Fruit fly (Drosophila melanogaster) whole organism, embryonic: ENCODE data around the gene mus101.

Experiments used
- BEAF-32 ChIP-seq: fragments of 200-800 bp; sonication (Bioruptor generic); optimal IDR thresholded peaks from 3 replicates; lab custom pipeline; 2017; ENCODE audit warnings: missing biosample characterization, missing genetic modification characterization, mild to moderate bottlenecking, moderate library complexity, missing genetic modification reagents
- Bdp1 ChIP-seq: fragments of 200-800 bp; sonication (Bioruptor generic); optimal IDR thresholded peaks from 3 replicates; lab custom pipeline; 2016; ENCODE audit warnings: missing biosample characterization, missing genetic modification characterization
- Blimp-1 ChIP-seq: fragments of 200-800 bp; sonication (Bioruptor generic); optimal IDR thresholded peaks from 3 replicates; lab custom pipeline; 2018; ENCODE audit warnings: missing biosample characterization, missing genetic modification characterization, mild to moderate bottlenecking, moderate library complexity, missing genetic modification reagents
- CG10147 ChIP-seq: fragments of 200-800 bp; sonication (Bioruptor generic); optimal IDR thresholded peaks from 2 replicates; lab custom pipeline; 2019; ENCODE audit warnings: missing biosample characterization, mild to moderate bottlenecking, missing genetic modification characterization, moderate library complexity
- CG10959 ChIP-seq: fragments of 200-800 bp; sonication (Bioruptor generic); IDR thresholded peaks from 2 replicates; pipeline ENCODE4 v1.3.6; 2022; ENCODE audit warnings: missing biosample characterization, missing genetic modification characterization
- CG11398 ChIP-seq: fragments of 200-800 bp; sonication (Bioruptor generic); optimal IDR thresholded peaks from 2 replicates; lab custom pipeline; 2016; ENCODE audit warnings: missing biosample characterization, missing genetic modification characterization
- CG11456 ChIP-seq: fragments of 200-800 bp; sonication (Bioruptor generic); IDR thresholded peaks from 3 replicates; pipeline ENCODE4 v1.3.6; 2022; ENCODE audit warnings: missing biosample characterization, missing genetic modification characterization
- CG11504 ChIP-seq: fragments of 200-800 bp; sonication (Bioruptor generic); optimal IDR thresholded peaks from 3 replicates; lab custom pipeline; 2019; ENCODE audit warnings: missing biosample characterization, mild to moderate bottlenecking, missing genetic modification characterization, moderate library complexity
- CG11560 ChIP-seq: fragments of 200-800 bp; sonication (Bioruptor generic); IDR thresholded peaks from 3 replicates; pipeline ENCODE4 v1.3.6; 2022; ENCODE audit warnings: missing biosample characterization, missing genetic modification characterization
- CG12236 ChIP-seq: fragments of 200-800 bp; sonication (Bioruptor generic); optimal IDR thresholded peaks from 2 replicates; lab custom pipeline; 2016; ENCODE audit warnings: missing biosample characterization, missing genetic modification characterization
- CG14014 ChIP-seq: fragments of 200-800 bp; sonication (Bioruptor generic); IDR thresholded peaks from 2 replicates; pipeline ENCODE4 v1.3.6; 2022; ENCODE audit warnings: missing biosample characterization, missing genetic modification characterization
- CG14710 ChIP-seq: fragments of 200-800 bp; sonication (Bioruptor generic); optimal IDR thresholded peaks from 3 replicates; lab custom pipeline; 2019; ENCODE audit warnings: missing biosample characterization, mild to moderate bottlenecking, missing genetic modification characterization, moderate library complexity
- CG1529 ChIP-seq: fragments of 200-800 bp; sonication (Bioruptor generic); optimal IDR thresholded peaks from 3 replicates; lab custom pipeline; 2018; ENCODE audit warnings: missing biosample characterization, missing genetic modification characterization
- CG17385 ChIP-seq: fragments of 200-800 bp; sonication (Bioruptor generic); optimal IDR thresholded peaks from 3 replicates; lab custom pipeline; 2018; ENCODE audit warnings: missing biosample characterization, mild to moderate bottlenecking, missing genetic modification characterization
- CG1792 ChIP-seq: fragments of 200-800 bp; sonication (Bioruptor generic); optimal IDR thresholded peaks from 2 replicates; lab custom pipeline; 2016; ENCODE audit warnings: missing biosample characterization, missing genetic modification characterization
- CG18764 ChIP-seq: fragments of 200-800 bp; sonication (Bioruptor generic); optimal IDR thresholded peaks from 3 replicates; lab custom pipeline; 2016; ENCODE audit warnings: missing biosample characterization, missing genetic modification characterization
- CG31365 ChIP-seq: fragments of 200-800 bp; sonication (Bioruptor generic); optimal IDR thresholded peaks from 2 replicates; lab custom pipeline; 2018; ENCODE audit warnings: missing biosample characterization, mild to moderate bottlenecking, missing genetic modification characterization
- CG3281 ChIP-seq: fragments of 200-800 bp; sonication (Bioruptor generic); optimal IDR thresholded peaks from 3 replicates; lab custom pipeline; 2017; ENCODE audit warnings: missing biosample characterization, mild to moderate bottlenecking, missing genetic modification characterization
- CG34376 ChIP-seq: fragments of 200-800 bp; sonication (Bioruptor generic); optimal IDR thresholded peaks from 2 replicates; lab custom pipeline; 2018; ENCODE audit warnings: missing biosample characterization, mild to moderate bottlenecking, missing genetic modification characterization
- CG4820 ChIP-seq: fragments of 200-800 bp; sonication (Bioruptor generic); optimal IDR thresholded peaks from 3 replicates; lab custom pipeline; 2016; ENCODE audit warnings: missing biosample characterization, missing genetic modification characterization
- CG5245 ChIP-seq: fragments of 200-800 bp; sonication (Bioruptor generic); optimal IDR thresholded peaks from 3 replicates; lab custom pipeline; 2016; ENCODE audit warnings: missing biosample characterization, missing genetic modification characterization
- CG6683 ChIP-seq: fragments of 200-800 bp; sonication (Bioruptor generic); optimal IDR thresholded peaks from 2 replicates; lab custom pipeline; 2017; ENCODE audit warnings: missing biosample characterization, mild to moderate bottlenecking, missing genetic modification characterization, missing genetic modification reagents
- CG6765 ChIP-seq: fragments of 200-800 bp; sonication (Bioruptor generic); optimal IDR thresholded peaks from 3 replicates; lab custom pipeline; 2017; ENCODE audit warnings: missing biosample characterization, mild to moderate bottlenecking, missing genetic modification characterization
- CoRest ChIP-seq: fragments of 200-800 bp; sonication (Bioruptor generic); optimal IDR thresholded peaks from 3 replicates; lab custom pipeline; 2018; ENCODE audit warnings: missing biosample characterization, mild to moderate bottlenecking, missing genetic modification characterization, moderate library complexity
- Dp ChIP-seq: fragments of 200-800 bp; sonication (Bioruptor generic); optimal IDR thresholded peaks from 2 replicates; lab custom pipeline; 2018; ENCODE audit warnings: missing biosample characterization, mild to moderate bottlenecking, missing genetic modification characterization, moderate library complexity
- Eip74EF ChIP-seq, 2 experiments: fragments of 200-800 bp in 1 of 2; fragments of >200 bp in 1 of 2; sonication (Bioruptor generic) in 1 of 2; optimal IDR thresholded peaks; 2 replicates each; lab custom pipeline; 2017 to 2019; ENCODE audit warnings: missing biosample characterization in 2 of 2, missing genetic modification characterization in 2 of 2, mild to moderate bottlenecking in 1 of 2, moderate library complexity in 1 of 2
- Elba2 ChIP-seq: fragments of 200-800 bp; sonication (Bioruptor generic); optimal IDR thresholded peaks from 3 replicates; lab custom pipeline; 2016; ENCODE audit warnings: missing biosample characterization, missing genetic modification characterization
- Hey ChIP-seq: fragments of 200-800 bp; sonication (Bioruptor generic); optimal IDR thresholded peaks from 3 replicates; lab custom pipeline; 2018; ENCODE audit warnings: missing biosample characterization, mild to moderate bottlenecking, missing genetic modification characterization
- Hr51 ChIP-seq, 2 experiments: fragments of 200-800 bp; sonication (Bioruptor generic); optimal IDR thresholded peaks; 2 replicates in 1 of 2; 3 replicates in 1 of 2; lab custom pipeline; 2016 to 2018; ENCODE audit warnings: missing biosample characterization in 2 of 2, missing genetic modification characterization in 2 of 2, mild to moderate bottlenecking in 1 of 2, moderate library complexity in 1 of 2
- Lhr ChIP-seq: fragments of 200-800 bp; sonication (Bioruptor generic); optimal IDR thresholded peaks from 3 replicates; lab custom pipeline; 2017; ENCODE audit warnings: mild to moderate bottlenecking, missing biosample characterization, missing genetic modification reagents, missing genetic modification characterization
- Oaz ChIP-seq: fragments of 200-800 bp; sonication (Bioruptor generic); IDR thresholded peaks from 2 replicates; pipeline ENCODE4 v1.3.6; 2022; ENCODE audit warnings: missing biosample characterization, missing genetic modification characterization
- Optix ChIP-seq: fragments of 200-800 bp; sonication (Bioruptor generic); IDR thresholded peaks from 3 replicates; pipeline ENCODE4 v1.3.6; 2022; ENCODE audit warnings: missing biosample characterization, missing genetic modification characterization
- Sin3A ChIP-seq: fragments of >200 bp; optimal IDR thresholded peaks from 2 replicates; lab custom pipeline; 2018
- ab ChIP-seq: fragments of 200-800 bp; sonication (Bioruptor generic); optimal IDR thresholded peaks from 2 replicates; lab custom pipeline; 2016; ENCODE audit warnings: missing biosample characterization, missing genetic modification characterization
- ap ChIP-seq: fragments of 200-800 bp; sonication (Bioruptor generic); IDR thresholded peaks from 2 replicates; pipeline ENCODE4 v1.3.6; 2022; ENCODE audit warnings: missing biosample characterization, missing genetic modification characterization
- chn ChIP-seq: fragments of 200-800 bp; sonication (Bioruptor generic); optimal IDR thresholded peaks from 2 replicates; lab custom pipeline; 2016; ENCODE audit warnings: missing biosample characterization, missing genetic modification characterization
- da ChIP-seq: fragments of 200-800 bp; sonication (Bioruptor generic); optimal IDR thresholded peaks from 2 replicates; lab custom pipeline; 2016; ENCODE audit warnings: missing biosample characterization, missing genetic modification characterization
- disco-r ChIP-seq: fragments of 200-800 bp; sonication (Bioruptor generic); optimal IDR thresholded peaks from 2 replicates; lab custom pipeline; 2016; ENCODE audit warnings: missing biosample characterization, missing genetic modification characterization
- dm ChIP-seq: fragments of 200-800 bp; sonication (Bioruptor generic); optimal IDR thresholded peaks from 3 replicates; lab custom pipeline; 2016; ENCODE audit warnings: missing biosample characterization, missing genetic modification characterization
- dmrt11E ChIP-seq: fragments of 200-800 bp; sonication (Bioruptor generic); optimal IDR thresholded peaks from 3 replicates; lab custom pipeline; 2018; ENCODE audit warnings: missing biosample characterization, mild to moderate bottlenecking, missing genetic modification characterization, moderate library complexity
- dmrt99B ChIP-seq: fragments of 200-800 bp; sonication (Bioruptor generic); optimal IDR thresholded peaks from 2 replicates; lab custom pipeline; 2018; ENCODE audit warnings: missing biosample characterization, mild to moderate bottlenecking, missing genetic modification characterization, moderate library complexity
- en ChIP-seq: fragments of 200-800 bp; sonication (Bioruptor generic); optimal IDR thresholded peaks from 2 replicates; lab custom pipeline; 2016; ENCODE audit warnings: missing biosample characterization, missing genetic modification characterization
- jing ChIP-seq: fragments of 200-800 bp; sonication (Bioruptor generic); optimal IDR thresholded peaks from 2 replicates; lab custom pipeline; 2018; ENCODE audit warnings: missing biosample characterization, mild to moderate bottlenecking, missing genetic modification characterization
- mirr ChIP-seq: fragments of 200-800 bp; sonication (Bioruptor generic); optimal IDR thresholded peaks from 3 replicates; lab custom pipeline; 2018; ENCODE audit warnings: missing biosample characterization, mild to moderate bottlenecking, missing genetic modification characterization
- oc ChIP-seq: fragments of 200-800 bp; sonication (Bioruptor generic); optimal IDR thresholded peaks from 2 replicates; lab custom pipeline; 2018; ENCODE audit warnings: missing biosample characterization, mild to moderate bottlenecking, missing genetic modification characterization, moderate library complexity
- peb ChIP-seq: fragments of 200-800 bp; sonication (Bioruptor generic); IDR thresholded peaks from 2 replicates; pipeline ENCODE4 v1.3.6; 2022; ENCODE audit warnings: missing biosample characterization, missing genetic modification characterization
- pnt ChIP-seq: fragments of 200-800 bp; sonication (Bioruptor generic); optimal IDR thresholded peaks from 3 replicates; lab custom pipeline; 2016; ENCODE audit warnings: missing biosample characterization, missing genetic modification characterization
- schlank ChIP-seq: fragments of 200-800 bp; sonication (Bioruptor generic); optimal IDR thresholded peaks from 2 replicates; lab custom pipeline; 2018; ENCODE audit warnings: missing biosample characterization, mild to moderate bottlenecking, missing genetic modification characterization
- shn ChIP-seq: fragments of 200-800 bp; sonication (Bioruptor generic); optimal IDR thresholded peaks from 3 replicates; lab custom pipeline; 2016; ENCODE audit warnings: missing biosample characterization, missing genetic modification characterization
- stc ChIP-seq: fragments of 200-800 bp; sonication (Bioruptor generic); IDR thresholded peaks from 2 replicates; pipeline ENCODE4 v1.3.6; 2022; ENCODE audit warnings: missing biosample characterization, missing genetic modification characterization
- tup ChIP-seq: fragments of 200-800 bp; sonication (Bioruptor generic); optimal IDR thresholded peaks from 2 replicates; lab custom pipeline; 2016; ENCODE audit warnings: missing biosample characterization, mild to moderate bottlenecking, missing genetic modification characterization, moderate library complexity
- zen ChIP-seq: fragments of 200-800 bp; sonication (Bioruptor generic); optimal IDR thresholded peaks from 3 replicates; lab custom pipeline; 2018; ENCODE audit warnings: missing biosample characterization, mild to moderate bottlenecking, missing genetic modification characterization, moderate library complexity

The mus101 gene

DNA sequence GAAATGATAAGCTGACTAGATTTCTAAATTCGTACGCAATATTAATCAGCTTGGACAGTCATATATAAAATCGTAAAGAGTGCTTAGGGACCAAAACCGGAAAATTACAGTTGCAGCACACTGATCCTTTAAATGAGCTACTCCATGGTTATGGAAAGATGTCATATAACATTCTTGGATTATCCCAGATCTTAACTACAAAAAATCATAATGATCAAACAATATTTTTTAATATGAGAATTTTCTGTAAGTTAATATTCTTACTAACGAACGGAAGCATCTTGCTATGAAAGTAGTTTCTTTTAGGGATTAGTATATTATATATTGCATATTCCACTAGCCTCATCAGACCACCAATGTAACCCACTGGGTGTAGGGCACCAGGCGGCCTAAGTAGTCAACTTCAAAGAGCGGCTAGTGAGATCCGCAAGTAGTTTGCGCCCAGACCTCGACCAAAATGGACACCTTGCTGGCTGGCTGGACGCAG is 45.5 kb upstream of the mus101 start, which contains the start of gene CG11162 (continued):
- TF ChIP-seq CG6765 (GFP tag; lab: Kevin White, UChicago) (no peak), oc (tag; lab: Kevin White, UChicago) (no peak), schlank (tag; lab: Kevin White, UChicago) (no peak), CG3281 (GFP tag; lab: Kevin White, UChicago) (peak; percentile 72), CG1529 (GFP tag; lab: Kevin White, UChicago) (no peak), Eip74EF (GFP tag; optimal IDR thresholded peaks at IDR 0.05; lab: Kevin White, UChicago) (no peak), Elba2 (GFP tag; lab: Kevin White, UChicago) (no peak), ap (GFP tag; lab: Robert Waterston, UW) (no peak), CG6683 (GFP tag; lab: Kevin White, UChicago) (no peak), Blimp-1 (GFP tag; lab: Kevin White, UChicago) (no peak), Sin3A (lab: Kevin White, UChicago) (no peak), dmrt99B (tag; lab: Kevin White, UChicago) (no peak), dm (GFP tag; lab: Kevin White, UChicago) (no peak), CG11504 (no peak), en (GFP tag; lab: Kevin White, UChicago) (no peak), pnt (no peak), CG5245 (no peak), stc (no peak), Lhr (GFP tag; lab: Kevin White, UChicago) (no peak), Hey (tag; lab: Kevin White, UChicago) (no peak), CG11456 (GFP tag; lab: Robert Waterston, UW) (no peak), CG14710 (tag; lab: Kevin White, UChicago) (no peak), CG1792 (no peak), CG14014 (GFP tag; lab: Robert Waterston, UW) (no peak), disco-r (GFP tag; lab: Kevin White, UChicago) (no peak), CG17385 (no peak), shn (no peak), chn (GFP tag; lab: Kevin White, UChicago) (no peak), dmrt11E (no peak), CG11398 (no peak), CG10147 (peak; percentile 41), mirr (GFP tag; lab: Kevin White, UChicago) (no peak), Dp (GFP tag; lab: Kevin White, UChicago) (no peak), ab (GFP tag; lab: Kevin White, UChicago) (no peak), CG31365 (tag; lab: Kevin White, UChicago) (no peak), Hr51 (GFP tag; optimal IDR thresholded peaks at IDR 0.05; lab: Kevin White, UChicago) (no peak), Bdp1 (GFP tag; lab: Kevin White, UChicago) (no peak), CoRest (tag; lab: Kevin White, UChicago) (no peak), jing (GFP tag; lab: Kevin White, UChicago) (no peak), CG18764 (GFP tag; lab: Kevin White, UChicago) (no peak), peb (GFP tag; lab: Robert Waterston, UW) (no peak), tup (no peak), CG11560 (tag; lab: Robert Waterston, UW) (no peak), Optix (GFP tag; lab: Robert Waterston, UW) (no peak), CG12236 (GFP tag; lab: Kevin White, UChicago) (no peak), BEAF-32 (no peak), Oaz (GFP tag; lab: Robert Waterston, UW) (no peak), da (GFP tag; lab: Kevin White, UChicago) (no peak), zen (tag; lab: Kevin White, UChicago) (no peak), CG4820 (no peak), CG10959 (no peak), CG34376 (no peak)
